Worm (Caenorhabditis elegans) whole organism, dauer: Measurements from ENCODE around the gene plk-3.

ENCODE experiments used
- unc-62 ChIP-seq: sonication (generic microtip); optimal IDR thresholded peaks from 2 replicates; lab custom pipeline; 2017; ENCODE audit warnings: missing biosample characterization, missing genetic modification reagents, missing genetic modification characterization

The plk-3 gene

DNA sequence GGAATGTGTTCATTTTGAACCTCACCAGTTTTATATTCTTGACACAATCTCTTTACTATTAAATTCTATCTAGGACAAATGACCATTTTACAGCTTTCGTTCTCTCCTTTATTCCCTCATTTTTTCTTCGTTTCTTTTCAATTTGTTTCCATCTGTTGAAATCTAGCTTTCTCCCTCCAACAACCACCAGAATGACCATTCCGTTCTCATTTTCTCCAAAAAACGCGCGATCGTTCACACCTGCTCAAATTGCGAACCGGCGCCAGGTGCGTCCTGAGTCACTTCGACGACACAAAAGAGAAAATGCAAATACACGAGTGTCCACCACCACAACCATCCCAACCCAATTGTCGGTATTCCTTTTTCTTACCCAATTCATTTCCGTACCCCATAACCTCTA lies 16.8 kb downstream of the plk-3 start, which contains the start of gene F13B6.1:
Gene F13B6.1 (plus strand): TSS at position 301 of the 400 bp plus-strand sequence.
- TF ChIP-seq unc-62 (GFP tag; lab: Kevin White, UChicago): no peak

DNA sequence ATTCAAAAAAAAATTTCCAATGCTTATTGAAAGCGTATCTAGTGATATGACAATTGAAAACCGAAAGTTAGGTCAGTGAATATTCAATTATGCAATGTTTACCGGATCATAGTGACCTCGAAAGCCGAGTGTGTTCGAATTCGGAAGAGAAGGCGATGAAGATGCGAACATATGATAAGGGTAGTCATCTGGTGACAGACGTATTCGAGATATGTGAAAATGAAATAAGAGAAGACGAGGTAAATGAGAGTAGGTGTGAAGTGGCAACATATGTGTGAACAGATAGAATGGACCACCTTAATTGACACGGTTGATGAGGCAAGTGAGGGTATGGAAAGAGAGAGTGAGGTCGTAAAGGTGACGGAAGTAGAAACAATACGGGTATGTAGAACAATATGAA lies 18.1 kb downstream of the plk-3 start:
- TF ChIP-seq unc-62 (GFP tag; lab: Kevin White, UChicago): no peak

DNA sequence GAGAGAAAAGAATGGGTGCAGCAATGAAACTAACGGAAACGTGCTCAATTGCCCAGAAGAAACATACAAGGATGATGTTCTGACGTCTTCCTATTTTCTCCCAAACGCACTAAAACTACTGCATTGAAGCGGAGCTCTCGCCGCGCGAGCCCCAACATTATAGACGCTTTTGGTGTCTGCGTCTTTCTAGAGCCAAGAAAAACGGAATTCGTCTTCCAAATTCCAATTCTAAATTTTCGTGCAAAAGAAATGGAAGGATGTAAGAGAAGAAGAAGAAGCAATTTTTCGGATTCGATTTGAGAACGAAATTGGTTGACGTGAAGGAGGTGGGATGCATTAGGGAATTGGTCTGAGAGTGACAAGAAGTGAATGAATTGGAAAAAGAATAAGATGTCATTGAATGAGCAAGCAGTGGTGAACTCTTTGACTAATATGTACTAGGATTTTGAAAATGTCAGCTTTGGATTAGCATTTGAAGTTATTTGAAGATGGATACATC lies 19.3 kb downstream of the plk-3 start:
- no peak for TF ChIP-seq unc-62 (GFP tag; lab: Kevin White, UChicago)

DNA sequence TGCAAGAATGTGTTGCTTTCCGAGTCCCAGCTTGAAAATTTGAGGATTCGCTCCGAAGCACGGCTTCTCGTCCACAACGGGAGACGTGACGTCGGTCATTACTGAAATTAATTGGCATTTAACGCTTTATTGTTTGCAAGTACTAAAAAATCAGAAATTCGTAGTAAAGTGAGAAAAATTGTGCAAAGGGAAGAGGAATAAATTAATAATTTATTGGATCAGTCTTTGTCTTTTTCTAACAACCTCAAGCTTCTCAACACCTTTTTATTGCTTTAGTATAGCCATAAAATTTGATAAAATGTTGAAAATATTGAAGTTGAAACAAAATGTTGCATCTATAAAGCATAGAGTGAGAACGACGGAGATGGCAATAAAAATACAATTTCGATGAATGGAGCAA lies 21.7 kb downstream of the plk-3 start, which contains the start of gene tes-1:
Gene tes-1 (minus strand): TSS at position 101 of the 400 bp plus-strand sequence.
- TF ChIP-seq unc-62 (GFP tag; lab: Kevin White, UChicago): no peak

DNA sequence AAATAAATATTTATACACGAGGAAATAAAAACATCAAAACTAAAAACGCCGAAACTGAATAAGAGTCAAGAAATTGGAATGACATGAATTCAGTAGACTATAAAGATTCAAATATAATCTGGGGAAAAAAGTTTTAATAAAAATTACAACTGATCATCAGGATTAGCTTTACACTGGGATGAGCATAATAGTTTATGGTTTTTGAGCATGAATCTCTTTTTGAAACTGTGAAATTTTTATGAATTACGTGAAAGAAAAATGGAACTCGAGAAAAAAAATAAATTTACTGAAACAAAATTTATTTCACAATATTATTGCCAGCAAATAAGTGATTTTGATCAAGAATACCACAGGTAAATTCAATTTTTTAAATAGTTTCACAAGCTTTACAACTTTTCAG lies 25.5 kb downstream of the plk-3 start, which contains the start of gene B0496.2:
Gene B0496.2 (plus strand): TSS at position 301 of the 400 bp plus-strand sequence.
- no peak for TF ChIP-seq unc-62 (GFP tag; lab: Kevin White, UChicago)

- TF ChIP-seq unc-62 (GFP tag; lab: Kevin White, UChicago): no peak
Measured at ce11 chrIV:7445995-7446394, 27.0 kb downstream of the plk-3 start, which contains the start of gene B0496.1. Gene B0496.1, plus strand, starts transcription at chrIV:7446295.

ce11 chrIV:7445236-7445635 lies 27.8 kb downstream of the plk-3 start, which contains the start of gene valv-1:
Gene valv-1, minus strand, starts transcription at chrIV:7445336.
- TF ChIP-seq unc-62 (GFP tag; lab: Kevin White, UChicago): no peak

- TF ChIP-seq unc-62 (GFP tag; lab: Kevin White, UChicago): no peak
Measured at ce11 chrIV:7440238-7440637, 32.8 kb downstream of the plk-3 start.

DNA sequence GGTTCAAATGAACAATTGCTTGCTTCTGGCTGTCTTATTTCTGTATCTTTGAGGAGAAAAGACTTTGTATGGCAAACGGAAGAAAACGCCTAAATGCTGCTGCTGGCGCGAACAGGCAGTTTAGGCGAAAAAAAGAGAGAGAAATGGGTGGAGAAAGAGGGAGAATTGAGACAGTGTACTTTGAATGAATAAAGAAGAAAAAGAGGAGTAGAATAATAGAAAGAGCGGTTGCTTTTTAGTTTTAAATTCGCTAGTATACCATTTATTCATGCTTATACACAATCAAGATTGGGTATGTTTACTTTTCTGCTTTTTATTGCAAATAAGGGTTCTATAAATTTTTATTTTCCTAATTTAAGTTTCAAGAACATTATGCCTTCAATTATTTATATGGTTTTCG lies 33.6 kb downstream of the plk-3 start:
- TF ChIP-seq unc-62 (GFP tag; lab: Kevin White, UChicago): no peak

DNA sequence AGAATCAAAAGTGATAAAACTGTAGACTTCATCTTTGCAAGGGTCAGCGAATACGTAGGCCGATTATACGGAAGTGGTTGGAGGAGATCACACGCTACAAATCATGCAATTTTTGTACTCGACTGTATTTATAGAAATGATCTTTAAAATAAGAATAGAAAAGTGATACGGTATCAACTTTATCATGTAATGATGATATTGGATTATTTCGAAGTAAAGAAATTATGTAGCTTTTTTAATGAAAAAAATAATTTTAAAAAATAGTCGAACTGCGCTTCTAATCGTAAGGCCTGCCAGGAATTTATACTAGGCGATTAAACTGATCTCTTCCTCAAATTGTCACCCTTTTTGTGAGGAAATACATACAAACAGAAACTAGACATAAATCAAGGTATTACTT lies 39.2 kb downstream of the plk-3 start, which contains the start of gene B0496.11:
Gene B0496.11 (minus strand): TSS at position 101 of the 400 bp plus-strand sequence.
- TF ChIP-seq unc-62 (GFP tag; lab: Kevin White, UChicago): no peak

DNA sequence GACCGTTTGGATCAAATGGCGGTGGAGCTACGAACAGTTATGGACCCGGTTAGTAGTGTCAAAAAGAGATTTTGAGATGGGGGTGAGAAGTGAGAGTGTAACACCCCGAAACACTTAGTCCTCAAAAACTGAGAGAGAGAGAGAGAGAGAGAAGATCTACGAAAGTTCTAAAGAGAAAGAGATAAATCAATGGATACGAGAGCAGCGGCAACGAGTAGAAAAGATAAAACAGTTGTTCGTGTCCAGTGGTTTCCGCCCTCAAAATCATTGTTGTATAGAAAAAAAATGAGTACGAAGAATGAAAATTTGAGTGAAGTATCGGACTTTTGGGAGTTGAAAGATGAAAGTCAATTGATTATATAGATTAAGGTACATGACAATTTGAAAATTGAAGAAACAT lies 44.0 kb downstream of the plk-3 start:
- TF ChIP-seq unc-62 (GFP tag; lab: Kevin White, UChicago): no peak

- no peak for TF ChIP-seq unc-62 (GFP tag; lab: Kevin White, UChicago)
Measured at ce11 chrIV:7428347-7428746, 44.7 kb downstream of the plk-3 start.

ce11 chrIV:7426055-7426454 lies 47.0 kb downstream of the plk-3 start:
- no peak for TF ChIP-seq unc-62 (GFP tag; lab: Kevin White, UChicago)

ce11 chrIV:7424198-7424597 lies 48.8 kb downstream of the plk-3 start, which contains the start of gene unc-82:
Gene unc-82, plus strand, starts transcription at chrIV:7424498.
- TF ChIP-seq unc-62 (GFP tag; lab: Kevin White, UChicago): no peak

DNA sequence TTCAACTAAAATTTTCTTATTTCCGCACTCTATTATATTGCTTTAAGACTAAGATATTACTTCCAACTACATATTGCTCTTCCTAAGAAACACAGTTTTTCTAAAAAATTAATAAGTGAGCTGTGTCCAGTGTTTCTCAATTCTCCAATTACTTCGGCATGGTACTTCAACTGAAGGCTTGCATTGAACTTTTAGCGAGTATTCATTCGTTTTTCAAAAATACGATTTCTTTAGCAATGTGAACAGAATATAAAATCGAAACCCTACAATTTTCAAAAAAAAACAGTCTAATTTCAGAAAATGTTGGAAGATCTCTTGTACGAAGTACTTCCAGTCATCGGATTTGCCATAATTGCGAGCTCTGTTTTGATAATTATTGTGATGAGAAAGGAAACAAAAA lies 52.1 kb downstream of the plk-3 start, which contains the start of gene srtx-1:
Gene srtx-1 (plus strand): TSS at position 301 of the 400 bp plus-strand sequence.
- no peak for TF ChIP-seq unc-62 (GFP tag; lab: Kevin White, UChicago)
